Worm (Caenorhabditis elegans) whole organism, L3 larva: ENCODE results near the gene F32D1.7.

Experiments used
- R02D3.7 ChIP-seq: fragments of 150-350 bp; optimal IDR thresholded peaks from 2 replicates; lab custom pipeline; 2014; ENCODE audit warnings: missing biosample characterization, missing genetic modification characterization
- mdl-1 ChIP-seq: fragments of 150-350 bp; optimal IDR thresholded peaks from 2 replicates; lab custom pipeline; 2014; ENCODE audit warnings: missing biosample characterization, missing genetic modification characterization
- nhr-11 ChIP-seq: fragments of 150-350 bp; optimal IDR thresholded peaks from 2 replicates; lab custom pipeline; 2014; ENCODE audit warnings: missing biosample characterization, missing genetic modification characterization
- nhr-28 ChIP-seq: fragments of 150-350 bp; optimal IDR thresholded peaks from 2 replicates; lab custom pipeline; 2014; ENCODE audit warnings: missing biosample characterization, missing genetic modification characterization

- no peak for TF ChIP-seq nhr-28 (tag; lab: Kevin White, UChicago)
- no peak for TF ChIP-seq nhr-11 (tag; lab: Kevin White, UChicago)
- no peak for TF ChIP-seq mdl-1 (tag; lab: Kevin White, UChicago)
- TF ChIP-seq R02D3.7 (tag; lab: Kevin White, UChicago) = no peak
Measured at ce11 chrV:4386173-4386572, 10.2 kb upstream of the F32D1.7 start, which contains the start of gene F13A2.10.
